Worm (Caenorhabditis elegans) whole organism, mixed stage, embryonic: ENCODE data around the gene Y51H7C.3.
"Not testable (repeated sequence)": the region's sequence is repeated elsewhere in the genome, so short reads cannot be mapped to it uniquely, and the experiment has no call there.

Source experiments
- ces-1 ChIP-seq: fragments of 150-350 bp; optimal IDR thresholded peaks from 2 replicates; lab custom pipeline; 2014; ENCODE audit warnings: missing biosample characterization, missing genetic modification reagents, missing genetic modification characterization
- elt-3 ChIP-seq: fragments of 150-350 bp; optimal IDR thresholded peaks from 2 replicates; lab custom pipeline; 2014; ENCODE audit warnings: missing biosample characterization, missing genetic modification characterization
- hlh-1 ChIP-seq: fragments of 150-350 bp; optimal IDR thresholded peaks from 2 replicates; lab custom pipeline; 2014; ENCODE audit warnings: missing biosample characterization, missing genetic modification reagents, missing genetic modification characterization
- mab-5 ChIP-seq: fragments of 150-350 bp; optimal IDR thresholded peaks from 2 replicates; lab custom pipeline; 2014; ENCODE audit warnings: missing biosample characterization, missing genetic modification characterization
- nhr-76 ChIP-seq: sonication (generic microtip); optimal IDR thresholded peaks from 2 replicates; lab custom pipeline; 2017; ENCODE audit warnings: missing biosample characterization, missing genetic modification characterization
- snpc-4 ChIP-seq: fragments of 150-350 bp; optimal IDR thresholded peaks from 2 replicates; lab custom pipeline; 2014; ENCODE audit warnings: missing biosample characterization, missing genetic modification characterization
- unc-39 ChIP-seq: fragments of 150-350 bp; optimal IDR thresholded peaks from 2 replicates; lab custom pipeline; 2014; ENCODE audit warnings: missing biosample characterization, missing genetic modification characterization
- unc-62 ChIP-seq: fragments of 150-350 bp; optimal IDR thresholded peaks from 2 replicates; lab custom pipeline; 2014; ENCODE audit warnings: missing biosample characterization, missing genetic modification reagents, missing genetic modification characterization

DNA sequence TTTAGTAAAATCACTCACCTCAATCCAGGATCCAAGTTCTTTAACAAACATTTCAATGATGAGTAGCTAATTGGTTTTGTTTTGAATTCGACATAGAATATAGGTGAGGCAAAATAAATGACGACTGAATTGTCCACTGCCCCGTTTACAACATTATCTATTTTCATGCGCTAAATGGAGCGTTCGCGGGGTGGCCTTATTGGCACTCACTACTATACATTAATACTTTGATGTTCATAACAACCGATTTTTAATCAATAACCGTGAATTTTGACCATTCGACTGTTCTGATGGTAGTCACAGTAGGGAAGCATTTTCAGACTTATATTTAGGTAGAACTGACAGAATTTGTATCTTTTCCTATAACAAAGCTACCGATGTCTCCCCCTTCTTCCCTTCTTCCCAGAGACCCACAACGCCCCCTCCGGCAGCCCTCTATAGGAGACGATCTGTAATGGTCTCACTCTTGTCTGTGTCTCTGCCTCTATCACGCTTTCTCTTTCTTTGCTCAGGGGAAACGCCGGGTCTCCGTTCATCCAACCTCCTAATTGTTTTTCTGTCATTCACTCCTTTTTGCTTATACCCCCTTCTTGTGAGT lies 8.5 kb downstream of the Y51H7C.3 start, which contains the start of gene Y51H7C.12:
- TF ChIP-seq hlh-1; snpc-4 (tag; lab: Kevin White, UChicago); ces-1 (GFP tag; lab: Kevin White, UChicago); elt-3; mab-5 (tag; lab: Kevin White, UChicago); unc-62 (GFP tag; lab: Kevin White, UChicago); unc-39 (tag; lab: Kevin White, UChicago); nhr-76 (tag; lab: Kevin White, UChicago): not testable (repeated sequence)
